Worm (Caenorhabditis elegans): ENCODE measurements around the gene C40A11.8.

Gene C40A11.8

ce11 chrII:2189357-2189756 lies 38.6 kb upstream of the C40A11.8 start, which contains the start of gene mtq-2:
Gene mtq-2, minus strand, starts transcription at chrII:2189457.
- no peak for TF ChIP-seq aly-1 (tag; optimal IDR thresholded peaks at IDR 0.05)
- TF ChIP-seq ceh-13 (GFP tag; optimal IDR thresholded peaks at IDR 0.05), result no peak
- no peak for TF ChIP-seq tra-4 (tag; optimal IDR thresholded peaks at IDR 0.05)
- no peak for TF ChIP-seq hmbx-1 (tag; optimal IDR thresholded peaks at IDR 0.05)
- TF ChIP-seq hnd-1 (tag; optimal IDR thresholded peaks at IDR 0.05), result no peak
- no peak for TF ChIP-seq ama-1 (optimal IDR thresholded peaks at IDR 0.05)
- TF ChIP-seq hmg-4 (GFP tag; optimal IDR thresholded peaks at IDR 0.05), result no peak
- TF ChIP-seq tbx-37 (GFP tag; conservative IDR thresholded peaks at IDR 0.05), result no peak
- no peak for TF ChIP-seq ceh-36 (tag; optimal IDR thresholded peaks at IDR 0.05)
- no peak for TF ChIP-seq tbx-11 (GFP tag; IDR thresholded peaks at IDR 0.05)
- no peak for TF ChIP-seq ets-7 (tag; optimal IDR thresholded peaks at IDR 0.05)
- no peak for TF ChIP-seq sea-1 (GFP tag; conservative IDR thresholded peaks at IDR 0.05)
- no peak for TF ChIP-seq scrt-1 (GFP tag; IDR thresholded peaks at IDR 0.05)

- TF ChIP-seq sea-1 (GFP tag; conservative IDR thresholded peaks at IDR 0.05), result no peak
- TF ChIP-seq F13C5.2 (tag; optimal IDR thresholded peaks at IDR 0.05), result no peak
- TF ChIP-seq ets-7 (tag; optimal IDR thresholded peaks at IDR 0.05), result no peak
- TF ChIP-seq tra-4 (tag; optimal IDR thresholded peaks at IDR 0.05), result no peak
- no peak for TF ChIP-seq ceh-36 (tag; optimal IDR thresholded peaks at IDR 0.05)
- TF ChIP-seq scrt-1 (GFP tag; IDR thresholded peaks at IDR 0.05), result no peak
- TF ChIP-seq B0310.2 (tag; optimal IDR thresholded peaks at IDR 0.05), result no peak
- TF ChIP-seq hmg-4 (GFP tag; optimal IDR thresholded peaks at IDR 0.05), result no peak
Observed at ce11 chrII:2186730-2187129, 36.0 kb upstream of the C40A11.8 start.

ce11 chrII:2186329-2186728 lies 35.6 kb upstream of the C40A11.8 start, which contains the start of gene gba-2:
Gene gba-2, minus strand, starts transcription at chrII:2186434.
- TF ChIP-seq ceh-13 (GFP tag; optimal IDR thresholded peaks at IDR 0.05), result no peak
- no peak for TF ChIP-seq ama-1 (optimal IDR thresholded peaks at IDR 0.05)
- TF ChIP-seq pes-1 (GFP tag; IDR thresholded peaks at IDR 0.05), result no peak
- TF ChIP-seq aly-1 (tag; optimal IDR thresholded peaks at IDR 0.05), result no peak
- no peak for TF ChIP-seq hmbx-1 (tag; optimal IDR thresholded peaks at IDR 0.05)
- TF ChIP-seq ceh-36 (tag; optimal IDR thresholded peaks at IDR 0.05), result no peak
- no peak for TF ChIP-seq tbx-37 (GFP tag; conservative IDR thresholded peaks at IDR 0.05)
- TF ChIP-seq scrt-1 (GFP tag; IDR thresholded peaks at IDR 0.05), result no peak
- TF ChIP-seq flt-1 (GFP tag; IDR thresholded peaks at IDR 0.05), result no peak
- TF ChIP-seq tra-4 (tag; optimal IDR thresholded peaks at IDR 0.05), result no peak
- no peak for TF ChIP-seq ets-7 (tag; optimal IDR thresholded peaks at IDR 0.05)
- no peak for TF ChIP-seq tbx-11 (GFP tag; IDR thresholded peaks at IDR 0.05)
- no peak for TF ChIP-seq hnd-1 (tag; optimal IDR thresholded peaks at IDR 0.05)
- no peak for TF ChIP-seq F13C5.2 (tag; optimal IDR thresholded peaks at IDR 0.05)
- TF ChIP-seq sea-1 (GFP tag; conservative IDR thresholded peaks at IDR 0.05), result no peak
- TF ChIP-seq hmg-4 (GFP tag; optimal IDR thresholded peaks at IDR 0.05), result no peak
- TF ChIP-seq B0310.2 (tag; optimal IDR thresholded peaks at IDR 0.05), result no peak

- TF ChIP-seq ama-1 (optimal IDR thresholded peaks at IDR 0.05) (no peak), flt-1 (GFP tag; IDR thresholded peaks at IDR 0.05) (no peak), scrt-1 (GFP tag; IDR thresholded peaks at IDR 0.05) (no peak), tbx-37 (GFP tag; conservative IDR thresholded peaks at IDR 0.05) (no peak), tra-4 (tag; optimal IDR thresholded peaks at IDR 0.05) (no peak), ceh-13 (GFP tag; optimal IDR thresholded peaks at IDR 0.05) (no peak), aly-1 (tag; optimal IDR thresholded peaks at IDR 0.05) (no peak)
Observed at ce11 chrII:2177735-2178134, 27.0 kb upstream of the C40A11.8 start.

- TF ChIP-seq ets-7 (tag; optimal IDR thresholded peaks at IDR 0.05) (no peak), ceh-13 (GFP tag; optimal IDR thresholded peaks at IDR 0.05) (no peak), sea-1 (GFP tag; conservative IDR thresholded peaks at IDR 0.05) (no peak), aly-1 (tag; optimal IDR thresholded peaks at IDR 0.05) (no peak), tra-4 (tag; optimal IDR thresholded peaks at IDR 0.05) (no peak), F13C5.2 (tag; optimal IDR thresholded peaks at IDR 0.05) (no peak), hmbx-1 (tag; optimal IDR thresholded peaks at IDR 0.05) (no peak), ama-1 (optimal IDR thresholded peaks at IDR 0.05) (no peak), ceh-36 (tag; optimal IDR thresholded peaks at IDR 0.05) (no peak), flt-1 (GFP tag; IDR thresholded peaks at IDR 0.05) (no peak), hmg-4 (GFP tag; optimal IDR thresholded peaks at IDR 0.05) (no peak), tbx-11 (GFP tag; IDR thresholded peaks at IDR 0.05) (no peak), B0310.2 (tag; optimal IDR thresholded peaks at IDR 0.05) (no peak), pes-1 (GFP tag; IDR thresholded peaks at IDR 0.05) (no peak), tbx-37 (GFP tag; conservative IDR thresholded peaks at IDR 0.05) (no peak), scrt-1 (GFP tag; IDR thresholded peaks at IDR 0.05) (no peak)
Observed at ce11 chrII:2176688-2177087, 26.0 kb upstream of the C40A11.8 start, which contains the start of gene gba-1. Gene gba-1, plus strand, starts transcription at chrII:2176741.

- TF ChIP-seq F13C5.2 (tag; optimal IDR thresholded peaks at IDR 0.05) (no peak), ama-1 (optimal IDR thresholded peaks at IDR 0.05) (no peak), tbx-11 (GFP tag; IDR thresholded peaks at IDR 0.05) (no peak), hmg-4 (GFP tag; optimal IDR thresholded peaks at IDR 0.05) (no peak), ceh-13 (GFP tag; optimal IDR thresholded peaks at IDR 0.05) (no peak), ceh-36 (tag; optimal IDR thresholded peaks at IDR 0.05) (no peak), flt-1 (GFP tag; IDR thresholded peaks at IDR 0.05) (no peak), ets-7 (tag; optimal IDR thresholded peaks at IDR 0.05) (no peak), tbx-37 (GFP tag; conservative IDR thresholded peaks at IDR 0.05) (no peak), scrt-1 (GFP tag; IDR thresholded peaks at IDR 0.05) (no peak), aly-1 (tag; optimal IDR thresholded peaks at IDR 0.05) (no peak), sea-1 (GFP tag; conservative IDR thresholded peaks at IDR 0.05) (no peak), hnd-1 (tag; optimal IDR thresholded peaks at IDR 0.05) (no peak), pes-1 (GFP tag; IDR thresholded peaks at IDR 0.05) (no peak), hmbx-1 (tag; optimal IDR thresholded peaks at IDR 0.05) (no peak), B0310.2 (tag; optimal IDR thresholded peaks at IDR 0.05) (no peak), tra-4 (tag; optimal IDR thresholded peaks at IDR 0.05) (no peak)
Observed at ce11 chrII:2175367-2175766, 24.6 kb upstream of the C40A11.8 start, which contains the start of gene C33C12.7. Gene C33C12.7, minus strand, starts transcription at chrII:2175467.

- TF ChIP-seq aly-1 (tag; optimal IDR thresholded peaks at IDR 0.05), result no peak
- no peak for TF ChIP-seq hmg-4 (GFP tag; optimal IDR thresholded peaks at IDR 0.05)
- no peak for TF ChIP-seq sea-1 (GFP tag; conservative IDR thresholded peaks at IDR 0.05)
- TF ChIP-seq ceh-36 (tag; optimal IDR thresholded peaks at IDR 0.05), result no peak
- no peak for TF ChIP-seq flt-1 (GFP tag; IDR thresholded peaks at IDR 0.05)
- no peak for TF ChIP-seq tbx-37 (GFP tag; conservative IDR thresholded peaks at IDR 0.05)
- TF ChIP-seq ets-7 (tag; optimal IDR thresholded peaks at IDR 0.05), result no peak
- no peak for TF ChIP-seq F13C5.2 (tag; optimal IDR thresholded peaks at IDR 0.05)
- no peak for TF ChIP-seq B0310.2 (tag; optimal IDR thresholded peaks at IDR 0.05)
Observed at ce11 chrII:2170085-2170484, 19.4 kb upstream of the C40A11.8 start, which contains the start of gene C33C12.12. Gene C33C12.12, minus strand, starts transcription at chrII:2170185.

Measured in whole organism, early embryonic.